Fruit fly (Drosophila melanogaster): Measurements from ENCODE around the gene Dnaaf5.

Gene Dnaaf5

dm6 chr3R:14357405-14357804 lies 4.2 kb downstream of the Dnaaf5 start (continued):
- TF ChIP-seq CG12299 (tag; optimal IDR thresholded peaks at IDR 0.05) (no peak), Blimp-1 (GFP tag; optimal IDR thresholded peaks at IDR 0.05) (peak; percentile 45), CG11504 (tag; optimal IDR thresholded peaks at IDR 0.05) (peak; percentile 64), h (optimal IDR thresholded peaks at IDR 0.05) (no peak), CG9609 (GFP tag; optimal IDR thresholded peaks at IDR 0.05) (no peak), Usf (GFP tag; optimal IDR thresholded peaks at IDR 0.05) (no peak), bsh (GFP tag; optimal IDR thresholded peaks at IDR 0.05) (peak in 1 of 2 experiments; percentile 34), CG4404 (GFP tag; IDR thresholded peaks at IDR 0.05) (peak; percentile 62), eve (GFP tag; optimal IDR thresholded peaks at IDR 0.05) (peak in 1 of 2 experiments; percentile 35), CG15269 (tag; optimal IDR thresholded peaks at IDR 0.05) (peak; percentile 49), CG5245 (GFP tag; optimal IDR thresholded peaks at IDR 0.05) (peak; percentile 39), CG9215 (GFP tag; IDR thresholded peaks at IDR 0.05) (peak; percentile 44; the same call in 1 of the 2 replicates), row (GFP tag; IDR thresholded peaks at IDR 0.05) (peak; percentile 69), Nf-YA (GFP tag; IDR thresholded peaks at IDR 0.05) (no peak), CoRest (tag; optimal IDR thresholded peaks at IDR 0.05) (peak; percentile 30), H2.0 (GFP tag; IDR thresholded peaks at IDR 0.05) (peak; percentile 51), dmrt11E (tag; optimal IDR thresholded peaks at IDR 0.05) (peak; percentile 49), CG8765 (GFP tag; IDR thresholded peaks at IDR 0.05) (peak; percentile 53), NfI (GFP tag; optimal IDR thresholded peaks at IDR 0.05) (peak; percentile 20), CG17568 (GFP tag; optimal IDR thresholded peaks at IDR 0.05) (peak; percentile 18), nerfin-1 (tag; optimal IDR thresholded peaks at IDR 0.05) (peak; percentile 6), dmrt99B (tag; optimal IDR thresholded peaks at IDR 0.05) (peak; percentile 54), H15 (GFP tag; IDR thresholded peaks at IDR 0.05) (0 out of 3 replicates have a peak, but pooled peaks have one; percentile 47), Xbp1 (GFP tag; optimal IDR thresholded peaks at IDR 0.05) (peak; percentile 36), fd96Cb (tag; optimal IDR thresholded peaks at IDR 0.05) (peak; percentile 40), ranshi (GFP tag; IDR thresholded peaks at IDR 0.05) (peak; percentile 58; the same call in 1 of the 2 replicates), so (GFP tag; IDR thresholded peaks at IDR 0.05) (peak; percentile 43; the same call in 2 of the 3 replicates), lilli (GFP tag; optimal IDR thresholded peaks at IDR 0.05) (peak; percentile 38), az2 (GFP tag; optimal IDR thresholded peaks at IDR 0.05) (peak; percentile 30), lab (GFP tag; optimal IDR thresholded peaks at IDR 0.05) (peak; percentile 69), CG18262 (tag; optimal IDR thresholded peaks at IDR 0.05) (peak; percentile 41), grau (tag; optimal IDR thresholded peaks at IDR 0.05) (peak; percentile 86), tap (tag; optimal IDR thresholded peaks at IDR 0.05) (peak; percentile 21), CG30403 (GFP tag; optimal IDR thresholded peaks at IDR 0.05) (peak; percentile 26), CG30431 (GFP tag; optimal IDR thresholded peaks at IDR 0.05) (peak; percentile 24), gem (tag; optimal IDR thresholded peaks at IDR 0.05) (peak; percentile 67)

dm6 chr3R:14356619-14357018 lies 5.0 kb downstream of the Dnaaf5 start:
- TF ChIP-seq zfh1 (GFP tag; IDR thresholded peaks at IDR 0.05), result peak; percentile 35; the same call in 1 of the 3 replicates
- TF ChIP-seq dimm (GFP tag; IDR thresholded peaks at IDR 0.05), result peak; percentile 27; the same call in 1 of the 2 replicates
- TF ChIP-seq CG15601 (tag; optimal IDR thresholded peaks at IDR 0.05), result no peak
- TF ChIP-seq CG6689 (GFP tag; IDR thresholded peaks at IDR 0.05), result peak; percentile 58
- TF ChIP-seq fu2 (GFP tag; optimal IDR thresholded peaks at IDR 0.05), result peak; percentile 12
- TF ChIP-seq row (GFP tag; IDR thresholded peaks at IDR 0.05), result peak; percentile 55
- no peak for TF ChIP-seq Fer2 (tag; optimal IDR thresholded peaks at IDR 0.05)
- TF ChIP-seq Vsx1 (GFP tag; optimal IDR thresholded peaks at IDR 0.05), result no peak
- peak; percentile 44 for TF ChIP-seq dmrt99B (tag; optimal IDR thresholded peaks at IDR 0.05)
- TF ChIP-seq H15 (GFP tag; IDR thresholded peaks at IDR 0.05), result 0 out of 3 replicates have a peak, but pooled peaks have one; percentile 37
- no peak for TF ChIP-seq CG33213 (GFP tag; optimal IDR thresholded peaks at IDR 0.05)
- no peak for TF ChIP-seq cato (GFP tag; optimal IDR thresholded peaks at IDR 0.05; ENCODE audit: borderline replicate concordance)
- peak; percentile 57; the same call in 1 of the 2 replicates for TF ChIP-seq Xrp1 (GFP tag; IDR thresholded peaks at IDR 0.05)
- TF ChIP-seq CG14667 (GFP tag; IDR thresholded peaks at IDR 0.05), result peak; percentile 32; the same call in 1 of the 2 replicates
- peak; percentile 39 for TF ChIP-seq ind (GFP tag; optimal IDR thresholded peaks at IDR 0.05)
- TF ChIP-seq CG12071 (GFP tag; optimal IDR thresholded peaks at IDR 0.05), result peak; percentile 17
- peak; percentile 14 for TF ChIP-seq unpg (GFP tag; optimal IDR thresholded peaks at IDR 0.05)
- peak; percentile 35 for TF ChIP-seq az2 (GFP tag; optimal IDR thresholded peaks at IDR 0.05)
- peak; percentile 25; the same call in 1 of the 2 replicates for TF ChIP-seq Ada2b (GFP tag; IDR thresholded peaks at IDR 0.05)
